Worm (Caenorhabditis elegans) whole organism, L4/young adult: ENCODE data around the gene F07G6.8.

ENCODE experiments used
- W03F9.2 ChIP-seq: fragments of 150-350 bp; optimal IDR thresholded peaks from 2 replicates; lab custom pipeline; 2014; ENCODE audit warnings: missing biosample characterization, missing genetic modification characterization
- dao-5 ChIP-seq: sonication (generic microtip); optimal IDR thresholded peaks from 2 replicates; lab custom pipeline; 2016; ENCODE audit warnings: missing genotype, missing genetic modification characterization, moderate library complexity, missing compliant biosample characterization
- him-1 ChIP-seq: sonication (generic microtip); optimal IDR thresholded peaks from 2 replicates; lab custom pipeline; 2016; ENCODE audit warnings: missing genotype, missing genetic modification reagents, missing genetic modification characterization, missing compliant biosample characterization

ce11 chrX:1727056-1727455 is 6.8 kb upstream of the F07G6.8 start, which contains the start of gene F07G6.2:
- no peak for TF ChIP-seq dao-5 (tag; lab: Kevin White, UChicago)
- no peak for TF ChIP-seq him-1 (tag; lab: Kevin White, UChicago)
- TF ChIP-seq W03F9.2 (tag; lab: Kevin White, UChicago): no peak
